Fruit fly (Drosophila melanogaster): ENCODE data around the gene kraken.

DNA sequence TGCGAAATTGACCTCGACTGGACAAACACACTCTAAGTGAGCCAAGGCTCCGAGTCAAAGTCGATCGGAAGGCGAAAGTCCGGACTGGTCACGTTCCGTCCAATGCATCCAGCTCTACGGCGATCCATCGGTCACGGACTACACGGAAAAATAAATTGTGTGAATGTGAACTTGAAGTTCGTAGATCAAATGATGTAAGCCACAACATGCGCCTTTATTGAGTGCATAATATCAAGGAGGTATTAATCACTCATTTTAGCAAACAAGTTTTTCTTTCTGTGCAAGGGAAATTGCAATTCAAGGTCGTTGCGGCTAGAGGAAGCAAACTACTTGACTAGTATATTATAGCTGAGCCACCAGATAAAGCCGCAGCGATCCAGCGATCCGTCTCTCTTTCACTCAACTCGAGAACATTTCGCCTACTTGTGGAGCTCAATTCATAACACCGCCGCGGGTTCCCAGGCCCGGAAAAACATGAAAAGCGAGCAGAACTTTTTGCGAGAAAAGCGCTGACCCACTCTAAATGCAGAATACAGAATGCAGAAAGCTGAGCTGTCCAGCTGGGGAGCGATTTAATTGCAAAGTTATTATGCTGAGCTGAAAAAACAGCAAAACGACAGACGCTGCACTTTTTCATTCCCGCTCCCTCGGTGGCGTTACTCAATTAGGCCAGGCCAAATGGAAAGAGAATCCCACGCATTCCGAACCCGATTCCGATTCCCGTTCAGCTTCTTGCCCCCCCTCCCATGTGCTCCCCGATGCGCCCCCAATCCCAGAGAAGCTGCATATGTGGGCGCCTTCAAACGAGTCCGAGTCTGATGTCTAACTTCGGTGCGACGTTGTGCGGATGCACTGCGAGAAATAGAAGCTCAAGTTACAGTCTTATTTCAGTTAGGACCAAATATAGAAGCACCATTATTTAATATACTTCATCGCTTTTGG, 8.4 kb upstream of the kraken start:
- TF ChIP-seq cnc (optimal IDR thresholded peaks at IDR 0.05), result no peak
- TF ChIP-seq Clk (GFP tag; optimal IDR thresholded peaks at IDR 0.05), result no peak
- TF ChIP-seq kay (GFP tag; ENCODE audit: borderline replicate concordance), result no peak
- TF ChIP-seq Crg-1 (GFP tag; optimal IDR thresholded peaks at IDR 0.05), result no peak
- TF ChIP-seq cic (GFP tag; optimal IDR thresholded peaks at IDR 0.05), result no peak
- peak; percentile 65 for TF ChIP-seq bab1 (GFP tag; optimal IDR thresholded peaks at IDR 0.05)
- peak; percentile 60 for TF ChIP-seq CG33017 (tag; optimal IDR thresholded peaks at IDR 0.05)
- no peak for TF ChIP-seq toe (GFP tag; optimal IDR thresholded peaks at IDR 0.05)

Measured in whole organism, adult.